Worm (Caenorhabditis elegans) whole organism, L4 larva: ENCODE data around the gene gst-17.

Source experiments
- F37D6.2 ChIP-seq: sonication (generic microtip); optimal IDR thresholded peaks from 2 replicates; lab custom pipeline; 2016; ENCODE audit warnings: mild to moderate bottlenecking, missing genetic modification characterization, missing compliant biosample characterization
- ama-1 ChIP-seq: fragments of 150-350 bp; optimal IDR thresholded peaks from 2 replicates; lab custom pipeline; 2014; ENCODE audit warnings: inconsistent platforms, mixed read lengths
- arid-1 ChIP-seq: fragments of 200-800 bp; sonication (Bioruptor generic); conservative IDR thresholded peaks from 2 replicates; pipeline ENCODE4 v1.3.6; 2022; ENCODE audit warnings: missing genetic modification reagents, missing genetic modification characterization, missing compliant biosample characterization
- fkh-10 ChIP-seq: fragments of 150-350 bp; optimal IDR thresholded peaks from 2 replicates; lab custom pipeline; 2014; ENCODE audit warnings: missing biosample characterization, missing genetic modification reagents, missing genetic modification characterization
- mdl-1 ChIP-seq, 2 experiments: fragments of 150-350 bp in 1 of 2; sonication (generic microtip) in 1 of 2; optimal IDR thresholded peaks; 2 replicates each; lab custom pipeline; 2014 to 2017; ENCODE audit warnings: missing biosample characterization in 2 of 2, missing genetic modification characterization in 2 of 2
- nhr-48 ChIP-seq: sonication (generic microtip); optimal IDR thresholded peaks from 2 replicates; lab custom pipeline; 2016; ENCODE audit warnings: mild to moderate bottlenecking, missing genetic modification characterization, missing compliant biosample characterization
- nhr-76 ChIP-seq: fragments of 150-350 bp; optimal IDR thresholded peaks from 2 replicates; lab custom pipeline; 2014; ENCODE audit warnings: missing biosample characterization, missing genetic modification characterization
- skn-1 ChIP-seq: fragments of 150-350 bp; optimal IDR thresholded peaks from 2 replicates; lab custom pipeline; 2014; ENCODE audit warnings: missing biosample characterization, missing genetic modification characterization
- snpc-4 ChIP-seq: fragments of 150-350 bp; optimal IDR thresholded peaks from 2 replicates; lab custom pipeline; 2014; ENCODE audit warnings: missing biosample characterization, missing genetic modification characterization
- tag-97 ChIP-seq: fragments of 200-800 bp; sonication (Bioruptor generic); IDR thresholded peaks from 2 replicates; pipeline ENCODE4 v1.3.6; 2022; ENCODE audit warnings: missing genetic modification characterization, missing compliant biosample characterization
- vab-7 ChIP-seq: fragments of 200-800 bp; sonication (Bioruptor generic); IDR thresholded peaks from 2 replicates; pipeline ENCODE4 v1.3.6; 2022; ENCODE audit warnings: missing genetic modification reagents, missing genetic modification characterization, missing compliant biosample characterization
- ztf-11 ChIP-seq: fragments of 150-350 bp; optimal IDR thresholded peaks from 2 replicates; lab custom pipeline; 2014; ENCODE audit warnings: missing biosample characterization, missing genetic modification characterization

- TF ChIP-seq snpc-4 (tag; lab: Kevin White, UChicago) (no peak), ama-1 (no peak), fkh-10 (no peak), skn-1 (no peak), nhr-76 (tag; lab: Kevin White, UChicago) (no peak), tag-97 (GFP tag; lab: Robert Waterston, UW) (no peak), vab-7 (GFP tag; lab: Robert Waterston, UW) (no peak; the same call in 1 of the 2 replicates), ztf-11 (tag; lab: Kevin White, UChicago) (no peak), mdl-1 (tag; optimal IDR thresholded peaks at IDR 0.05; lab: Kevin White, UChicago) (no peak), arid-1 (no peak), nhr-48 (tag; lab: Kevin White, UChicago) (peak; percentile 23), F37D6.2 (no peak)
Observed at ce11 chrII:13670707-13671295, 40.2 kb upstream of the gst-17 start.
